Worm (Caenorhabditis elegans): ENCODE results near the gene Y15E3A.4.

DNA sequence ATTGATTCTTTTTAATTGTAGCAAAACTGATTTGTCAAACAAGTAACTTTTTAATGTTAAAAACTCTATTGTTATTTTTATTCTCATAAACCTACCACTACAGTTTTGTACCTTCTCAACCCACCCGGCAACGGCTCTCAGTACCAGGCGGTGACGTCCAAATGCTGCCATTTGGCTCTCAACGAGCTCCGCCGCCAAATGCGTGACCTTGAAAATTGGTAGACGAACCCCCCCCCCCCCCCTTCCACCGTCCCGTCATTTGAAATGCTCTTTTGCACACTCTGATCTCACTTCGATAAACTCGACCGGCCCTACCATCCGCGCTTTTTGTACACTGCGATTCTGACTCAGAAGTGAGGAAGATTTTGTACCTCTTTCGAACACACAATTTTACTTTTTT is 22.1 kb upstream of the Y15E3A.4 start:
- TF ChIP-seq elt-3 (tag; optimal IDR thresholded peaks at IDR 0.05) = no peak
- no peak for TF ChIP-seq fos-1 (tag; optimal IDR thresholded peaks at IDR 0.05)

All from whole organism, L2 larva.